Worm (Caenorhabditis elegans) whole organism, late embryonic: Measurements from ENCODE around the gene srg-62.

Source experiments
- C08G9.2 ChIP-seq: sonication (generic microtip); optimal IDR thresholded peaks from 2 replicates; lab custom pipeline; 2016; ENCODE audit warnings: mild to moderate bottlenecking, missing genetic modification characterization, moderate library complexity, missing compliant biosample characterization
- C38D4.7 ChIP-seq: fragments of 200-800 bp; sonication (Bioruptor generic); optimal IDR thresholded peaks from 2 replicates; lab custom pipeline; 2018; ENCODE audit warnings: mild to moderate bottlenecking, missing genetic modification characterization, moderate library complexity, missing compliant biosample characterization
- K02D7.2 ChIP-seq: sonication (generic microtip); optimal IDR thresholded peaks from 2 replicates; lab custom pipeline; 2017; ENCODE audit warnings: mild to moderate bottlenecking, missing genetic modification characterization, missing compliant biosample characterization
- T23F11.4 ChIP-seq: fragments of 200-800 bp; sonication (Bioruptor generic); optimal IDR thresholded peaks from 2 replicates; lab custom pipeline; 2018; ENCODE audit warnings: mild to moderate bottlenecking, missing genetic modification characterization, missing compliant biosample characterization
- ceh-14 ChIP-seq: sonication (generic microtip); optimal IDR thresholded peaks from 2 replicates; lab custom pipeline; 2016; ENCODE audit warnings: missing genotype, missing genetic modification characterization, missing compliant biosample characterization
- ceh-19 ChIP-seq: fragments of 200-800 bp; sonication (Bioruptor generic); optimal IDR thresholded peaks from 2 replicates; lab custom pipeline; 2018; ENCODE audit warnings: mild to moderate bottlenecking, missing genetic modification characterization, missing compliant biosample characterization
- ceh-2 ChIP-seq: sonication (generic microtip); optimal IDR thresholded peaks from 2 replicates; lab custom pipeline; 2016; ENCODE audit warnings: missing genotype, missing genetic modification characterization, missing compliant biosample characterization
- ceh-45 ChIP-seq: fragments of 200-800 bp; sonication (Bioruptor generic); IDR thresholded peaks from 2 replicates; pipeline ENCODE4 v1.3.6; 2022; ENCODE audit warnings: missing genetic modification reagents, missing genetic modification characterization, missing compliant biosample characterization
- ceh-48 ChIP-seq: sonication (generic microtip); optimal IDR thresholded peaks from 2 replicates; lab custom pipeline; 2016; ENCODE audit warnings: missing genetic modification characterization, inconsistent platforms, missing compliant biosample characterization
- ceh-6 ChIP-seq: fragments of 200-800 bp; sonication (Bioruptor generic); optimal IDR thresholded peaks from 2 replicates; lab custom pipeline; 2018; ENCODE audit warnings: mild to moderate bottlenecking, missing genetic modification characterization, missing compliant biosample characterization
- ceh-9 ChIP-seq: sonication (generic microtip); optimal IDR thresholded peaks from 2 replicates; lab custom pipeline; 2016; ENCODE audit warnings: mild to moderate bottlenecking, missing genetic modification characterization, inconsistent platforms, missing compliant biosample characterization
- che-1 ChIP-seq: sonication (generic microtip); optimal IDR thresholded peaks from 2 replicates; lab custom pipeline; 2016; ENCODE audit warnings: mild to moderate bottlenecking, missing genetic modification characterization, missing compliant biosample characterization
- dmd-4 ChIP-seq: sonication (generic microtip); optimal IDR thresholded peaks from 2 replicates; lab custom pipeline; 2016; ENCODE audit warnings: borderline replicate concordance, missing genetic modification characterization, missing compliant biosample characterization
- dve-1 ChIP-seq: sonication (generic microtip); optimal IDR thresholded peaks from 2 replicates; lab custom pipeline; 2017; ENCODE audit warnings: antibody characterized with exemption, mild to moderate bottlenecking, missing genetic modification characterization, missing compliant biosample characterization
- elt-4 ChIP-seq: sonication (generic microtip); optimal IDR thresholded peaks from 2 replicates; lab custom pipeline; 2016; ENCODE audit warnings: missing genetic modification characterization, missing compliant biosample characterization
- eyg-1 ChIP-seq: sonication (generic microtip); optimal IDR thresholded peaks from 2 replicates; lab custom pipeline; 2016; ENCODE audit warnings: missing genotype, missing genetic modification characterization, missing compliant biosample characterization
- fkh-10 ChIP-seq: fragments of 150-350 bp; optimal IDR thresholded peaks from 2 replicates; lab custom pipeline; 2014; ENCODE audit warnings: missing biosample characterization, missing genetic modification reagents, missing genetic modification characterization
- fkh-6 ChIP-seq: sonication (generic microtip); optimal IDR thresholded peaks from 2 replicates; lab custom pipeline; 2016; ENCODE audit warnings: missing genetic modification characterization, missing compliant biosample characterization
- gmeb-2 ChIP-seq: sonication (generic microtip); optimal IDR thresholded peaks from 2 replicates; lab custom pipeline; 2016; ENCODE audit warnings: missing genetic modification characterization, inconsistent platforms, missing compliant biosample characterization
- hlh-30 ChIP-seq: sonication (generic microtip); optimal IDR thresholded peaks from 2 replicates; lab custom pipeline; 2017; ENCODE audit warnings: antibody characterized with exemption, missing genetic modification characterization, missing compliant biosample characterization; ENCODE audit not compliant: insufficient read depth
- hlh-8 ChIP-seq: sonication (generic microtip); optimal IDR thresholded peaks from 2 replicates; lab custom pipeline; 2016; ENCODE audit warnings: missing genotype, missing genetic modification characterization, missing compliant biosample characterization
- madf-2 ChIP-seq: sonication (generic microtip); optimal IDR thresholded peaks from 2 replicates; lab custom pipeline; 2017; ENCODE audit warnings: missing genetic modification characterization, missing compliant biosample characterization
- nfya-1 ChIP-seq: sonication (generic microtip); optimal IDR thresholded peaks from 2 replicates; lab custom pipeline; 2017; ENCODE audit warnings: missing genetic modification characterization, mild to moderate bottlenecking, missing compliant biosample characterization, antibody characterized with exemption, moderate library complexity
- nhr-232 ChIP-seq: sonication (generic microtip); optimal IDR thresholded peaks from 2 replicates; lab custom pipeline; 2016; ENCODE audit warnings: missing genetic modification characterization, missing compliant biosample characterization
- odd-2 ChIP-seq: sonication (generic microtip); optimal IDR thresholded peaks from 2 replicates; lab custom pipeline; 2017; ENCODE audit warnings: antibody characterized with exemption, mild to moderate bottlenecking, missing genetic modification characterization, missing compliant biosample characterization
- pat-9 ChIP-seq: fragments of 200-800 bp; sonication (Bioruptor generic); optimal IDR thresholded peaks from 2 replicates; lab custom pipeline; 2018; ENCODE audit warnings: mild to moderate bottlenecking, missing genetic modification characterization, moderate library complexity, missing compliant biosample characterization
- pha-2 ChIP-seq: sonication (generic microtip); optimal IDR thresholded peaks from 2 replicates; lab custom pipeline; 2017; ENCODE audit warnings: mild to moderate bottlenecking, missing genetic modification characterization, missing compliant biosample characterization
- pha-4 ChIP-seq: fragments of 150-350 bp; optimal IDR thresholded peaks from 2 replicates; lab custom pipeline; 2018; ENCODE audit warnings: missing biosample characterization, missing genetic modification reagents, missing genetic modification characterization
- ref-2 ChIP-seq: sonication (generic microtip); optimal IDR thresholded peaks from 2 replicates; lab custom pipeline; 2016; ENCODE audit warnings: missing genetic modification characterization, missing compliant biosample characterization
- rnt-1 ChIP-seq: sonication (generic microtip); optimal IDR thresholded peaks from 2 replicates; lab custom pipeline; 2016; ENCODE audit warnings: missing genetic modification characterization, missing compliant biosample characterization
- sox-4 ChIP-seq: sonication (generic microtip); optimal IDR thresholded peaks from 2 replicates; lab custom pipeline; 2017; ENCODE audit warnings: mild to moderate bottlenecking, missing genetic modification characterization, inconsistent platforms, missing compliant biosample characterization
- syd-9 ChIP-seq: sonication (generic microtip); optimal IDR thresholded peaks from 2 replicates; lab custom pipeline; 2016; ENCODE audit warnings: mild to moderate bottlenecking, missing genetic modification characterization, moderate library complexity, missing compliant biosample characterization
- tbx-2 ChIP-seq: sonication (generic microtip); optimal IDR thresholded peaks from 2 replicates; lab custom pipeline; 2016; ENCODE audit warnings: missing genetic modification characterization, missing compliant biosample characterization
- tbx-7 ChIP-seq: sonication (generic microtip); optimal IDR thresholded peaks from 2 replicates; lab custom pipeline; 2016; ENCODE audit warnings: missing genotype, missing genetic modification characterization, missing compliant biosample characterization
- ttx-3 ChIP-seq: sonication (generic microtip); optimal IDR thresholded peaks from 2 replicates; lab custom pipeline; 2016; ENCODE audit warnings: missing genetic modification reagents, missing genetic modification characterization, missing compliant biosample characterization

srg-62 gene

ce11 chrV:2742298-2742697 is at the start of gene srg-62:
Gene srg-62, minus strand, starts transcription at chrV:2742398.
- TF ChIP-seq ceh-48 (tag; lab: Kevin White, UChicago) (no peak), K02D7.2 (tag; lab: Kevin White, UChicago) (no peak), tbx-2 (tag; lab: Kevin White, UChicago) (no peak), ceh-6 (GFP tag; lab: Kevin White, UChicago) (no peak), nhr-232 (tag; lab: Kevin White, UChicago) (no peak), pat-9 (tag; lab: Kevin White, UChicago) (no peak), pha-4 (tag; lab: Kevin White, UChicago) (no peak), nfya-1 (no peak), ceh-45 (no peak), ref-2 (tag; lab: Kevin White, UChicago) (no peak), pha-2 (tag; lab: Kevin White, UChicago) (no peak), tbx-7 (no peak), rnt-1 (no peak), hlh-30 (tag; lab: Kevin White, UChicago) (no peak), fkh-10 (GFP tag; lab: Kevin White, UChicago) (no peak), hlh-8 (no peak)

DNA sequence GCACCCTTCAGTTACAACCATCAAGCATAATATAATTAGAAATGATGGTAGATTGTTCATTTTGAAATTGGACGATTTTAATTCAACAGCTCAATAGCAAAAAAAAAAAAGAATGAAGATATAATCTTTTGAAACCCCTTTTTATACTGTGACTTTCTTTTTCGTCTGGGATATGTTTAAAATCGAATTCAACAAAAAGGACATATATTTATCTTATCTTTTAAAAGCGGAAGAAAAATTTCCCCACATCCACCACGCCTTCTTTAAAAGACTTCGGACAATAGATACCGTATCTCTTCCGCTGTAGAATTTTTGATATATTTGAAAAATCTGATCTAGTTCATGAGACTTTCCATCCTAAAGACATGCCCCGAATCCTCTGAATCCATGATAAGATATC is 38.6 kb upstream of the srg-62 start, which contains the start of gene R05D8.11:
R05D8.11 (minus strand) TSS at position 101 of the 400 bp plus-strand sequence.
- no peak for TF ChIP-seq dve-1

DNA sequence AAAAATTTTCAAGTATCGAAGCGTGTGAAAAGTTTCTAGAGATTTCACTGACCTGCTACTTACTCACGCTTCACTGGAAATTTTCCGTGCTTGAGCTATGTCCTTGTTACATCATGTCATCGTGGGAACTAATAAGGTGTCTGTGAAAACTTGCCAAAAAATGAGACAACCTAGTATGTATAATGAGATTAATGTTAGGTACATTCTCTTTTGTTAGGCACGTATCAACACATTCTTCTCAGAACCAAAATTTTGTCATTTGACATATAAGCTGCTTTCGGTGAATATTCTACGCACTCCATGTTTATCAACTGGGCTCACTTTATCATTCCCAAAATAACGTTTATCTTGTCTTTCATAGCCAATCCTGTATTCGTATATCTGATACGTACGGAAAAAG is 31.8 kb upstream of the srg-62 start, which contains the start of gene srj-18:
srj-18 (plus strand) TSS at position 301 of the 400 bp plus-strand sequence.
- no peak for TF ChIP-seq syd-9 (tag; lab: Kevin White, UChicago)
- no peak for TF ChIP-seq ceh-2 (tag; lab: Kevin White, UChicago)
- TF ChIP-seq madf-2 (tag; lab: Kevin White, UChicago), result no peak
- TF ChIP-seq nfya-1, result no peak
- TF ChIP-seq ceh-48 (tag; lab: Kevin White, UChicago), result no peak
- no peak for TF ChIP-seq T23F11.4 (GFP tag; lab: Kevin White, UChicago)
- TF ChIP-seq sox-4 (tag; lab: Kevin White, UChicago), result no peak
- no peak for TF ChIP-seq ref-2 (tag; lab: Kevin White, UChicago)
- TF ChIP-seq C08G9.2 (tag; lab: Kevin White, UChicago), result no peak
- no peak for TF ChIP-seq tbx-2 (tag; lab: Kevin White, UChicago)
- no peak for TF ChIP-seq pha-4 (tag; lab: Kevin White, UChicago)
- no peak for TF ChIP-seq dmd-4 (tag; lab: Kevin White, UChicago)
- TF ChIP-seq che-1 (tag; lab: Kevin White, UChicago), result no peak
- TF ChIP-seq ceh-9 (tag; lab: Kevin White, UChicago), result no peak
- no peak for TF ChIP-seq nhr-232 (tag; lab: Kevin White, UChicago)

DNA sequence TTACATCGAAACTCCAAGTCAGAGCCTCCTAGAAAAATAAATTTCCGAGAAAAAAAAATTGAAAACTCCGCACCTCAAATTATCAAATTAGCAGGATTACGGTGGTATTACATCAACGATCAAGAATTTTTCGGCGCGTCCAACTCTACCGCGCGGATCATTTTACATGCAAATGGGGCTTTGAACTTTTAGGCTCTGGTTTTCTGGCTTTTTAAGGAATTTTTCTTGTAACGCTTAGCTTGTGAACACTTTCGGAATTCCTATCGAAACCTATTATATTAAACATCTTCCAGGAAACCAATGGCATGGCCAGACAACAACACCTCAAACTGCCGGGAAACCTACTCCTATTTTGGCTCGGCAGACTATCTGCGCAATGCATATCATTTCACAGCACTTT is 29.4 kb upstream of the srg-62 start, which contains the start of gene srh-56:
srh-56 (plus strand) TSS at position 301 of the 400 bp plus-strand sequence.
- TF ChIP-seq odd-2 (tag; lab: Kevin White, UChicago) (no peak), eyg-1 (tag; lab: Kevin White, UChicago) (no peak), ceh-19 (GFP tag; lab: Kevin White, UChicago) (no peak), ceh-9 (tag; lab: Kevin White, UChicago) (no peak), ttx-3 (tag; lab: Kevin White, UChicago) (no peak), gmeb-2 (tag; lab: Kevin White, UChicago) (no peak), fkh-10 (GFP tag; lab: Kevin White, UChicago) (no peak), elt-4 (tag; lab: Kevin White, UChicago) (no peak), tbx-7 (no peak), C08G9.2 (tag; lab: Kevin White, UChicago) (no peak), ceh-14 (tag; lab: Kevin White, UChicago) (no peak), sox-4 (tag; lab: Kevin White, UChicago) (no peak), fkh-6 (tag; lab: Kevin White, UChicago) (no peak), C38D4.7 (no peak)
